Fruit fly (Drosophila melanogaster) S2 (cell line): Measurements from ENCODE around the gene CG14452.

Source experiments
- CG8478 ChIP-seq: fragments of >200 bp; optimal IDR thresholded peaks from 2 replicates; lab custom pipeline; 2018
- CTCF ChIP-seq, 2 experiments: fragments of >200 bp; optimal IDR thresholded peaks; 2 replicates each; lab custom pipeline; 2018

DNA sequence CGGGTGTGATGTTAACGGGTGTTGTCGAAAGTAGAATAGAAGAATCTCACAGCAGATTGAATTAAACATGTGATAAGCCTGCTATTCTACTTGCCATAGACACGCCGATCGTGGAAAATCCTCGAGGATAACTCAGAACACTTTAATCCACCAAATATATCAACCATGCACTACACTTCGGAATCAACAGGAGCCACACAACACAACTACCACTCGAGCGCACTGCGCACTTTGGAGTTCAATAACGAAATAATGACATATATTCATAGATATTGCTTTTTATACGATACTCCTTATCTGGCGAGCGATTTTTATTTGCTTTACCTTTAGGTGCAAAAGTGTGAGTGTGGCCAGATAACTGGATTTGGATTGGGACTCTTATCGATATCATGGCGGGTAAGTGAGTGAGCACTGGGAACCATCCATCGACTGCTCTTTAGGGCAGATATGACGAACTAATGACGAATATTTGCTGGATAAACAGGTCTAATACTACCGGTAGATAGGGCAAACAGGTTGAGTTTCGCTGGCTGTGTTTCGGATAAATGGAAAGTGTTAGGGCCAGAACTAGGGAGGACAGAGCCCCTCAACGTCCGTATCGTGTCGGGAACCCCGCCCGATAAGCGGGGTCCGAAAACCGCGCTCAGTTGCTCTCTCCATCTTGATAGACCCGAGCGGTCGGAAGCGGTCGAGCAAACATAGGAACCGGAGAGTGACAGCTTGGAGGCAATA lies 26.3 kb upstream of the CG14452 start, which contains the start of gene Jhbp6:
- TF ChIP-seq CG8478 (lab: Kevin White, UChicago) = no peak
- TF ChIP-seq CTCF (optimal IDR thresholded peaks at IDR 0.05; lab: Kevin White, UChicago) = no peak
